Fruit fly (Drosophila melanogaster) whole organism, embryonic: Measurements from ENCODE around the gene psh.
A peak's percentile ranks its signal among the peaks of the same experiment; 100 is the strongest.

Source experiments
- Antp ChIP-seq: fragments of 200-800 bp; sonication (Bioruptor generic); optimal IDR thresholded peaks from 3 replicates; lab custom pipeline; 2016; ENCODE audit warnings: missing biosample characterization, missing genetic modification characterization
- BtbVII ChIP-seq: fragments of 200-800 bp; sonication (Bioruptor generic); optimal IDR thresholded peaks from 3 replicates; lab custom pipeline; 2017; ENCODE audit warnings: missing biosample characterization, mild to moderate bottlenecking, missing genetic modification characterization
- CG11695 ChIP-seq: fragments of 200-800 bp; sonication (Bioruptor generic); IDR thresholded peaks from 3 replicates; pipeline ENCODE4 v1.3.6; 2022; ENCODE audit warnings: missing biosample characterization, missing genetic modification characterization
- CG13894 ChIP-seq: fragments of 200-800 bp; sonication (Bioruptor generic); optimal IDR thresholded peaks from 3 replicates; lab custom pipeline; 2018; ENCODE audit warnings: missing biosample characterization, mild to moderate bottlenecking, missing genetic modification characterization, moderate library complexity
- CG14860 ChIP-seq: fragments of 200-800 bp; sonication (Bioruptor generic); IDR thresholded peaks from 3 replicates; pipeline ENCODE4 v1.3.6; 2022; ENCODE audit warnings: missing biosample characterization, missing genetic modification characterization; ENCODE audit not compliant: partially characterized antibody
- CG15011 ChIP-seq: fragments of 200-800 bp; sonication (Bioruptor generic); optimal IDR thresholded peaks from 3 replicates; lab custom pipeline; 2018; ENCODE audit warnings: missing biosample characterization, mild to moderate bottlenecking, missing genetic modification characterization
- CG17359 ChIP-seq: fragments of 200-800 bp; sonication (Bioruptor generic); optimal IDR thresholded peaks from 3 replicates; lab custom pipeline; 2018; ENCODE audit warnings: missing biosample characterization, mild to moderate bottlenecking, missing genetic modification characterization, moderate library complexity
- CG18619 ChIP-seq: fragments of 200-800 bp; sonication (Bioruptor generic); optimal IDR thresholded peaks from 3 replicates; lab custom pipeline; 2017; ENCODE audit warnings: missing biosample characterization, mild to moderate bottlenecking, missing genetic modification characterization
- CG2116 ChIP-seq: fragments of 200-800 bp; sonication (Bioruptor generic); optimal IDR thresholded peaks from 3 replicates; lab custom pipeline; 2018; ENCODE audit warnings: missing biosample characterization, mild to moderate bottlenecking, missing genetic modification characterization
- CG2678 ChIP-seq: fragments of 200-800 bp; sonication (Bioruptor generic); optimal IDR thresholded peaks from 3 replicates; lab custom pipeline; 2019; ENCODE audit warnings: missing biosample characterization, mild to moderate bottlenecking, missing genetic modification characterization, moderate library complexity
- CG30431 ChIP-seq: fragments of 200-800 bp; sonication (Bioruptor generic); optimal IDR thresholded peaks from 2 replicates; lab custom pipeline; 2017; ENCODE audit warnings: missing biosample characterization, missing genetic modification characterization
- CG34376 ChIP-seq: fragments of 200-800 bp; sonication (Bioruptor generic); optimal IDR thresholded peaks from 2 replicates; lab custom pipeline; 2018; ENCODE audit warnings: missing biosample characterization, mild to moderate bottlenecking, missing genetic modification characterization
- CG4617 ChIP-seq: fragments of 200-800 bp; sonication (Bioruptor generic); optimal IDR thresholded peaks from 3 replicates; lab custom pipeline; 2016; ENCODE audit warnings: missing biosample characterization, missing genetic modification characterization, borderline replicate concordance
- CG6683 ChIP-seq: fragments of 200-800 bp; sonication (Bioruptor generic); optimal IDR thresholded peaks from 2 replicates; lab custom pipeline; 2017; ENCODE audit warnings: missing biosample characterization, mild to moderate bottlenecking, missing genetic modification characterization, missing genetic modification reagents
- CG6791 ChIP-seq: fragments of 200-800 bp; sonication (Bioruptor generic); IDR thresholded peaks from 3 replicates; pipeline ENCODE4 v1.3.6; 2022; ENCODE audit warnings: missing biosample characterization, missing genetic modification characterization; ENCODE audit not compliant: partially characterized antibody
- CG7839 ChIP-seq: fragments of 200-800 bp; sonication (Bioruptor generic); optimal IDR thresholded peaks from 3 replicates; lab custom pipeline; 2018; ENCODE audit warnings: missing biosample characterization, mild to moderate bottlenecking, missing genetic modification characterization, moderate library complexity
- CG9817 ChIP-seq: fragments of 200-800 bp; sonication (Bioruptor generic); optimal IDR thresholded peaks from 2 replicates; lab custom pipeline; 2018; ENCODE audit warnings: missing biosample characterization, mild to moderate bottlenecking, missing genetic modification characterization, moderate library complexity
- CHES-1-like ChIP-seq: fragments of 200-800 bp; sonication (Bioruptor generic); optimal IDR thresholded peaks from 2 replicates; lab custom pipeline; 2016; ENCODE audit warnings: missing biosample characterization, missing genetic modification characterization
- Chrac-16 ChIP-seq: fragments of 200-800 bp; sonication (Bioruptor generic); optimal IDR thresholded peaks from 3 replicates; lab custom pipeline; 2016; ENCODE audit warnings: missing biosample characterization, missing genetic modification characterization
- CrebB ChIP-seq: fragments of 200-800 bp; sonication (Bioruptor generic); optimal IDR thresholded peaks from 3 replicates; lab custom pipeline; 2018; ENCODE audit warnings: missing biosample characterization, mild to moderate bottlenecking, missing genetic modification characterization
- D ChIP-seq, 2 experiments: fragments of 200-800 bp in 1 of 2; fragments of >200 bp in 1 of 2; sonication (Bioruptor generic) in 1 of 2; optimal IDR thresholded peaks; 2 replicates in 1 of 2; 3 replicates in 1 of 2; lab custom pipeline; 2017; ENCODE audit warnings: mild to moderate bottlenecking in 1 of 2, missing biosample characterization in 1 of 2, missing genetic modification characterization in 1 of 2, missing genetic modification reagents in 1 of 2
- Dll ChIP-seq: fragments of 200-800 bp; sonication (Bioruptor generic); IDR thresholded peaks from 4 replicates; pipeline ENCODE4 v1.3.6; 2022; ENCODE audit warnings: missing biosample characterization, missing genetic modification characterization; ENCODE audit not compliant: partially characterized antibody
- Eip74EF ChIP-seq, 2 experiments: fragments of 200-800 bp in 1 of 2; fragments of >200 bp in 1 of 2; sonication (Bioruptor generic) in 1 of 2; optimal IDR thresholded peaks; 2 replicates each; lab custom pipeline; 2017 to 2019; ENCODE audit warnings: missing biosample characterization in 2 of 2, missing genetic modification characterization in 2 of 2, mild to moderate bottlenecking in 1 of 2, moderate library complexity in 1 of 2
- Ets65A ChIP-seq: fragments of 200-800 bp; sonication (Bioruptor generic); peaks from one replicate; lab custom pipeline; 2016; ENCODE audit warnings: missing biosample characterization, missing genetic modification characterization
- H2.0 ChIP-seq: fragments of 200-800 bp; sonication (Bioruptor generic); IDR thresholded peaks from 2 replicates; pipeline ENCODE4 v1.3.6; 2022; ENCODE audit warnings: missing biosample characterization, missing genetic modification characterization
- HmgD ChIP-seq: fragments of 200-800 bp; sonication (Bioruptor generic); optimal IDR thresholded peaks from 3 replicates; lab custom pipeline; 2016; ENCODE audit warnings: missing biosample characterization, missing genetic modification characterization
- Hr3 ChIP-seq: fragments of 200-800 bp; sonication (Bioruptor generic); optimal IDR thresholded peaks from 3 replicates; lab custom pipeline; 2016; ENCODE audit warnings: missing biosample characterization, missing genetic modification characterization
- Mes4 ChIP-seq: fragments of 200-800 bp; sonication (Bioruptor generic); optimal IDR thresholded peaks from 2 replicates; lab custom pipeline; 2016; ENCODE audit warnings: missing biosample characterization, missing genetic modification characterization
- NK7.1 ChIP-seq: fragments of 200-800 bp; sonication (Bioruptor generic); optimal IDR thresholded peaks from 3 replicates; lab custom pipeline; 2016; ENCODE audit warnings: missing biosample characterization, missing genetic modification characterization
- Six4 ChIP-seq: fragments of 200-800 bp; sonication (Bioruptor generic); optimal IDR thresholded peaks from 2 replicates; lab custom pipeline; 2016; ENCODE audit warnings: missing biosample characterization, missing genetic modification characterization
- Taf1 ChIP-seq: fragments of 200-800 bp; sonication (Bioruptor generic); IDR thresholded peaks from 2 replicates; pipeline ENCODE4 v1.3.6; 2022; ENCODE audit warnings: missing biosample characterization, missing genetic modification characterization
- ap ChIP-seq: fragments of 200-800 bp; sonication (Bioruptor generic); IDR thresholded peaks from 2 replicates; pipeline ENCODE4 v1.3.6; 2022; ENCODE audit warnings: missing biosample characterization, missing genetic modification characterization
- bcd ChIP-seq: fragments of 200-800 bp; sonication (Bioruptor generic); optimal IDR thresholded peaks from 2 replicates; lab custom pipeline; 2017; ENCODE audit warnings: missing biosample characterization, mild to moderate bottlenecking, missing genetic modification characterization
- corto ChIP-seq: fragments of 200-800 bp; sonication (Bioruptor generic); optimal IDR thresholded peaks from 2 replicates; lab custom pipeline; 2016; ENCODE audit warnings: missing biosample characterization, mild to moderate bottlenecking, missing genetic modification characterization, moderate library complexity
- ems ChIP-seq: fragments of 200-800 bp; sonication (Bioruptor generic); optimal IDR thresholded peaks from 3 replicates; lab custom pipeline; 2016; ENCODE audit warnings: missing biosample characterization, missing genetic modification characterization
- fd96Cb ChIP-seq: fragments of 200-800 bp; sonication (Bioruptor generic); optimal IDR thresholded peaks from 2 replicates; lab custom pipeline; 2018; ENCODE audit warnings: missing biosample characterization, mild to moderate bottlenecking, missing genetic modification characterization, moderate library complexity
- jumu ChIP-seq: fragments of 200-800 bp; sonication (Bioruptor generic); optimal IDR thresholded peaks from 3 replicates; lab custom pipeline; 2016; ENCODE audit warnings: missing biosample characterization, missing genetic modification characterization
- kay ChIP-seq: fragments of 200-800 bp; sonication (Bioruptor generic); optimal IDR thresholded peaks from 2 replicates; lab custom pipeline; 2016; ENCODE audit warnings: missing biosample characterization, missing genetic modification characterization
- klu ChIP-seq: fragments of 200-800 bp; sonication (Bioruptor generic); IDR thresholded peaks from 2 replicates; pipeline ENCODE4 v1.3.6; 2022; ENCODE audit warnings: missing biosample characterization, missing genetic modification characterization
- lab ChIP-seq: fragments of 200-800 bp; sonication (Bioruptor generic); optimal IDR thresholded peaks from 3 replicates; lab custom pipeline; 2017; ENCODE audit warnings: missing biosample characterization, missing genetic modification characterization, mild to moderate bottlenecking, moderate library complexity, missing genetic modification reagents
- nerfin-1 ChIP-seq: fragments of 200-800 bp; sonication (Bioruptor generic); optimal IDR thresholded peaks from 3 replicates; lab custom pipeline; 2019; ENCODE audit warnings: missing biosample characterization, mild to moderate bottlenecking, missing genetic modification characterization, moderate library complexity
- otp ChIP-seq: fragments of 200-800 bp; sonication (Bioruptor generic); IDR thresholded peaks from 3 replicates; pipeline ENCODE4, ENCODE4 v1.3.6; 2022; ENCODE audit warnings: missing biosample characterization, missing genetic modification characterization
- sisA ChIP-seq: fragments of 200-800 bp; sonication (Bioruptor generic); IDR thresholded peaks from 2 replicates; pipeline ENCODE4 v1.3.6; 2022; ENCODE audit warnings: missing biosample characterization, missing genetic modification characterization
- slp2 ChIP-seq: fragments of 200-800 bp; sonication (Bioruptor generic); optimal IDR thresholded peaks from 2 replicates; lab custom pipeline; 2016; ENCODE audit warnings: missing biosample characterization, missing genetic modification characterization
- trem ChIP-seq: fragments of 200-800 bp; optimal IDR thresholded peaks from 3 replicates; lab custom pipeline; 2019; ENCODE audit warnings: missing biosample characterization, mild to moderate bottlenecking, missing genetic modification characterization, moderate library complexity
- tup ChIP-seq: fragments of 200-800 bp; sonication (Bioruptor generic); optimal IDR thresholded peaks from 2 replicates; lab custom pipeline; 2016; ENCODE audit warnings: missing biosample characterization, mild to moderate bottlenecking, missing genetic modification characterization, moderate library complexity
- unpg ChIP-seq: fragments of 200-800 bp; sonication (Bioruptor generic); optimal IDR thresholded peaks from 3 replicates; lab custom pipeline; 2018; ENCODE audit warnings: missing biosample characterization, mild to moderate bottlenecking, missing genetic modification characterization, moderate library complexity
- vvl ChIP-seq: fragments of 200-800 bp; sonication (Bioruptor generic); IDR thresholded peaks from 2 replicates; pipeline ENCODE4 v1.3.6; 2022; ENCODE audit warnings: missing biosample characterization, missing genetic modification characterization
- zen2 ChIP-seq: fragments of 200-800 bp; sonication (Bioruptor generic); IDR thresholded peaks from 3 replicates; pipeline ENCODE4 v1.3.6; 2022; ENCODE audit warnings: missing biosample characterization, missing genetic modification characterization; ENCODE audit not compliant: partially characterized antibody

The psh gene

dm6 chrX:18524594-18525266 lies 38.0 kb upstream of the psh start (continued):
- TF ChIP-seq corto (no peak), CHES-1-like (GFP tag; lab: Kevin White, UChicago) (no peak), CG30431 (GFP tag; lab: Kevin White, UChicago) (peak; percentile 32), vvl (GFP tag; lab: Robert Waterston, UW) (peak; percentile 23; the same call in 1 of the 2 replicates), Chrac-16 (GFP tag; lab: Kevin White, UChicago) (peak; percentile 16), CG7839 (peak; percentile 53), jumu (no peak), CG2678 (tag; lab: Kevin White, UChicago) (peak; percentile 67), sisA (GFP tag; lab: Robert Waterston, UW) (peak; percentile 21; the same call in 1 of the 2 replicates), Six4 (GFP tag; lab: Kevin White, UChicago) (no peak), fd96Cb (tag; lab: Kevin White, UChicago) (peak; percentile 53), unpg (GFP tag; lab: Kevin White, UChicago) (peak; percentile 21), H2.0 (GFP tag; lab: Robert Waterston, UW) (no peak), NK7.1 (no peak), CG11695 (GFP tag; lab: Robert Waterston, UW) (0 out of 3 replicates have a peak, but pooled peaks have one; percentile 49), otp (GFP tag; lab: Robert Waterston, UW) (no peak), ems (no peak), CG15011 (GFP tag; lab: Kevin White, UChicago) (peak; percentile 16), CG18619 (GFP tag; lab: Kevin White, UChicago) (peak; percentile 23), lab (peak; percentile 45), CG9817 (tag; lab: Kevin White, UChicago) (no peak), HmgD (GFP tag; lab: Kevin White, UChicago) (no peak), kay (no peak), CG2116 (peak; percentile 14), zen2 (no peak), Taf1 (GFP tag; lab: Robert Waterston, UW) (no peak), D (optimal IDR thresholded peaks at IDR 0.05; lab: Kevin White, UChicago) (no peak), D (GFP tag; optimal IDR thresholded peaks at IDR 0.05; lab: Kevin White, UChicago) (peak; percentile 64), tup (GFP tag; lab: Kevin White, UChicago) (no peak), CrebB (tag; lab: Kevin White, UChicago) (no peak), klu (GFP tag; lab: Robert Waterston, UW) (no peak), Eip74EF (GFP tag; optimal IDR thresholded peaks at IDR 0.05; lab: Kevin White, UChicago) (peak in 1 of 2 experiments; percentile 5), trem (tag; lab: Kevin White, UChicago) (peak; percentile 47), CG14860 (no peak), Hr3 (GFP tag; lab: Kevin White, UChicago) (no peak), CG6683 (peak; percentile 19), CG34376 (GFP tag; lab: Kevin White, UChicago) (no peak), Mes4 (GFP tag; lab: Kevin White, UChicago) (no peak), CG6791 (GFP tag; lab: Robert Waterston, UW) (no peak), Ets65A (peak; percentile 89), nerfin-1 (tag; lab: Kevin White, UChicago) (no peak), BtbVII (GFP tag; lab: Kevin White, UChicago) (peak; percentile 12), Dll (no peak), slp2 (GFP tag; lab: Kevin White, UChicago) (no peak), CG17359 (tag; lab: Kevin White, UChicago) (peak; percentile 34), CG13894 (tag; lab: Kevin White, UChicago) (no peak), Antp (GFP tag; lab: Kevin White, UChicago) (no peak), CG4617 (GFP tag; lab: Kevin White, UChicago) (no peak), bcd (GFP tag; lab: Kevin White, UChicago) (peak; percentile 51), ap (no peak)
